Worm (Caenorhabditis elegans) whole organism, late embryonic: ENCODE data around the gene srj-40.

Experiments
- K02D7.2 ChIP-seq: sonication (generic microtip); optimal IDR thresholded peaks from 2 replicates; lab custom pipeline; 2017; ENCODE audit warnings: mild to moderate bottlenecking, missing genetic modification characterization, missing compliant biosample characterization
- Y22D7AL.16 ChIP-seq: sonication (generic microtip); optimal IDR thresholded peaks from 2 replicates; lab custom pipeline; 2016; ENCODE audit warnings: missing genetic modification characterization, missing compliant biosample characterization
- ama-1 ChIP-seq: fragments of 150-350 bp; optimal IDR thresholded peaks from 2 replicates; lab custom pipeline; 2014
- ceh-18 ChIP-seq: sonication (generic microtip); optimal IDR thresholded peaks from 2 replicates; lab custom pipeline; 2016; ENCODE audit warnings: missing genetic modification characterization, missing compliant biosample characterization
- fkh-10 ChIP-seq: fragments of 150-350 bp; optimal IDR thresholded peaks from 2 replicates; lab custom pipeline; 2014; ENCODE audit warnings: missing biosample characterization, missing genetic modification reagents, missing genetic modification characterization
- nhr-11 ChIP-seq: fragments of 150-350 bp; optimal IDR thresholded peaks from 2 replicates; lab custom pipeline; 2014; ENCODE audit warnings: missing biosample characterization, missing genetic modification characterization
- pag-3 ChIP-seq: sonication (generic microtip); optimal IDR thresholded peaks from 2 replicates; lab custom pipeline; 2016; ENCODE audit warnings: missing compliant biosample characterization, missing genetic modification characterization, borderline replicate concordance
- pax-1 ChIP-seq: fragments of 150-350 bp; optimal IDR thresholded peaks from 2 replicates; lab custom pipeline; 2014; ENCODE audit warnings: missing biosample characterization, missing genetic modification characterization
- pha-4 ChIP-seq: fragments of 150-350 bp; optimal IDR thresholded peaks from 2 replicates; lab custom pipeline; 2018; ENCODE audit warnings: missing biosample characterization, missing genetic modification reagents, missing genetic modification characterization
- pqm-1 ChIP-seq: sonication (generic microtip); optimal IDR thresholded peaks from 2 replicates; lab custom pipeline; 2016; ENCODE audit warnings: missing genetic modification characterization, missing compliant biosample characterization
- pros-1 ChIP-seq: fragments of 150-350 bp; optimal IDR thresholded peaks from 2 replicates; lab custom pipeline; 2014; ENCODE audit warnings: missing biosample characterization, missing genetic modification reagents, missing genetic modification characterization
- rnt-1 ChIP-seq: sonication (generic microtip); optimal IDR thresholded peaks from 2 replicates; lab custom pipeline; 2016; ENCODE audit warnings: missing genetic modification characterization, missing compliant biosample characterization
- tbx-2 ChIP-seq: sonication (generic microtip); optimal IDR thresholded peaks from 2 replicates; lab custom pipeline; 2016; ENCODE audit warnings: missing genetic modification characterization, missing compliant biosample characterization

DNA sequence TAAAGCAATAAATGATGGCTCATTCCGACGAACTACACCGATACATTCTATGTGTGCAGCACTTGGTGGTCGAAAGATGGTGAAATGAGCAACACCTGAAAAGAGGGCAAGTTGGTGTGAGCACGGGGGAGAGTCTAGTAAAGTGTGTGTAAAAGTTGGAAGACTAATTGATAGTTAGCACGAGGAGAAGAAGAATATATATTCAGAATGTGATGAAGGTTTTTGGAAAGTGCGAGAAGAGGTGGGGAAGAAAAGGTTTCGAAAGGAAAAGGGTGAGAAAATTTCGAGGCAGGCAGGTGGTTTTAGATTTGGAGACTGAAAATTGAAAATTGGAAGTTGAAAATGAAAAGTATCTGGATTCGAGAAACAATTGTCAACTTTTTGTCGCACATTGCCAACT is 50.5 kb downstream of the srj-40 start, which contains the start of gene Y45G5AM.6:
- TF ChIP-seq ama-1, result no peak
- no peak for TF ChIP-seq Y22D7AL.16 (tag; lab: Kevin White, UChicago)
- no peak for TF ChIP-seq nhr-11 (tag; lab: Kevin White, UChicago)
- TF ChIP-seq pag-3, result no peak
- TF ChIP-seq pha-4 (tag; lab: Kevin White, UChicago), result no peak
- no peak for TF ChIP-seq K02D7.2 (tag; lab: Kevin White, UChicago)
- no peak for TF ChIP-seq fkh-10 (GFP tag; lab: Kevin White, UChicago)
- TF ChIP-seq tbx-2 (tag; lab: Kevin White, UChicago), result no peak
- TF ChIP-seq pqm-1 (tag; lab: Kevin White, UChicago), result no peak
- no peak for TF ChIP-seq pax-1
- no peak for TF ChIP-seq pros-1 (tag; lab: Kevin White, UChicago)
- no peak for TF ChIP-seq ceh-18
- TF ChIP-seq rnt-1 (tag; lab: Kevin White, UChicago), result no peak
